Fruit fly (Drosophila melanogaster) whole organism, wandering third instar larva: Measurements from ENCODE around the gene CG3842.

ENCODE experiments used
- Abd-B ChIP-seq: fragments of >200 bp; optimal IDR thresholded peaks from 2 replicates; lab custom pipeline; 2017; ENCODE audit warnings: missing biosample characterization, missing genetic modification characterization
- CG32264 ChIP-seq: fragments of 200-800 bp; sonication (Bioruptor generic); optimal IDR thresholded peaks from 2 replicates; lab custom pipeline; 2016; ENCODE audit warnings: missing biosample characterization, missing genetic modification characterization
- CG9705 ChIP-seq: fragments of 200-800 bp; sonication (Bioruptor generic); optimal IDR thresholded peaks from 2 replicates; lab custom pipeline; 2018; ENCODE audit warnings: missing biosample characterization, mild to moderate bottlenecking, missing genetic modification characterization
- CrebA ChIP-seq: fragments of 200-800 bp; sonication (Bioruptor generic); optimal IDR thresholded peaks from 2 replicates; lab custom pipeline; 2016; ENCODE audit warnings: missing biosample characterization, mild to moderate bottlenecking, missing genetic modification characterization, borderline replicate concordance
- Dfd ChIP-seq: fragments of >200 bp; optimal IDR thresholded peaks from 2 replicates; lab custom pipeline; 2017; ENCODE audit warnings: missing biosample characterization, missing genetic modification characterization
- Dif ChIP-seq: fragments of 200-275, 200-300 bp; sonication (Bioruptor generic); optimal IDR thresholded peaks from 2 replicates; lab custom pipeline; 2018; ENCODE audit warnings: missing biosample characterization, missing genetic modification characterization; ENCODE audit not compliant: partially characterized antibody
- HLH106 ChIP-seq: fragments of 200-800 bp; optimal IDR thresholded peaks from 3 replicates; lab custom pipeline; 2019; ENCODE audit warnings: missing biosample characterization, mild to moderate bottlenecking, missing genetic modification characterization, moderate library complexity
- Hnf4 ChIP-seq: fragments of 200-800 bp; sonication (Bioruptor generic); optimal IDR thresholded peaks from 2 replicates; lab custom pipeline; 2016; ENCODE audit warnings: missing biosample characterization, mild to moderate bottlenecking, missing genetic modification characterization
- Hr78 ChIP-seq: fragments of >200 bp; optimal IDR thresholded peaks from 2 replicates; lab custom pipeline; 2017; ENCODE audit warnings: missing biosample characterization, missing genetic modification characterization
- Jra ChIP-seq: sonication (Bioruptor generic); optimal IDR thresholded peaks from 2 replicates; lab custom pipeline; 2016; ENCODE audit warnings: missing biosample characterization, missing genetic modification characterization
- Myc ChIP-seq: fragments of >200 bp; optimal IDR thresholded peaks from 2 replicates; lab custom pipeline; 2017
- N ChIP-seq: fragments of >200 bp; optimal IDR thresholded peaks from 2 replicates; lab custom pipeline; 2018; ENCODE audit warnings: missing biosample characterization, missing external identifiers, missing genetic modification characterization
- OdsH ChIP-seq: fragments of 200-800 bp; sonication (Bioruptor generic); optimal IDR thresholded peaks from 2 replicates; lab custom pipeline; 2016; ENCODE audit warnings: missing biosample characterization, mild to moderate bottlenecking, missing genetic modification characterization
- Rel ChIP-seq, 2 experiments: fragments of 200-800 bp; sonication (Bioruptor generic) in 1 of 2; optimal IDR thresholded peaks; 2 replicates in 1 of 2; 3 replicates in 1 of 2; lab custom pipeline; 2016 to 2019; ENCODE audit warnings: mild to moderate bottlenecking in 2 of 2, missing biosample characterization in 2 of 2, missing genetic modification characterization in 2 of 2, moderate library complexity in 1 of 2
- Sp1 ChIP-seq: fragments of 200-800 bp; sonication (Bioruptor generic); optimal IDR thresholded peaks from 3 replicates; lab custom pipeline; 2019; ENCODE audit warnings: missing biosample characterization, mild to moderate bottlenecking, missing genetic modification characterization, moderate library complexity
- Vsx2 ChIP-seq: fragments of 200-300, 225-300 bp; sonication (Bioruptor generic); optimal IDR thresholded peaks from 2 replicates; lab custom pipeline; 2018; ENCODE audit warnings: missing biosample characterization, missing genetic modification characterization; ENCODE audit not compliant: partially characterized antibody
- br ChIP-seq: fragments of 200-800 bp; sonication (Bioruptor generic); optimal IDR thresholded peaks from 2 replicates; lab custom pipeline; 2016; ENCODE audit warnings: missing biosample characterization, missing genetic modification characterization
- brk ChIP-seq: fragments of 200-800 bp; sonication (Bioruptor generic); optimal IDR thresholded peaks from 2 replicates; lab custom pipeline; 2016; ENCODE audit warnings: missing biosample characterization, mild to moderate bottlenecking, missing genetic modification characterization
- dl ChIP-seq, 2 experiments: fragments of 175-275, 200-275 bp in 1 of 2; fragments of 200-275 bp in 1 of 2; sonication (Bioruptor generic); optimal IDR thresholded peaks; lab custom pipeline; 2018; ENCODE audit warnings: mild to moderate bottlenecking in 2 of 2, missing biosample characterization in 2 of 2, missing genetic modification characterization in 2 of 2, moderate library complexity in 2 of 2; ENCODE audit not compliant: partially characterized antibody in 2 of 2, insufficient read depth in 1 of 2
- dmrt93B ChIP-seq: fragments of 200-800 bp; sonication (Bioruptor generic); optimal IDR thresholded peaks from 2 replicates; lab custom pipeline; 2018; ENCODE audit warnings: missing biosample characterization, mild to moderate bottlenecking, missing genetic modification characterization
- dsf ChIP-seq: sonication (Bioruptor generic); optimal IDR thresholded peaks from 2 replicates; lab custom pipeline; 2016; ENCODE audit warnings: missing biosample characterization, missing genetic modification characterization, borderline replicate concordance
- ey ChIP-seq: fragments of 200-800 bp; sonication (Bioruptor generic); optimal IDR thresholded peaks from 2 replicates; lab custom pipeline; 2016; ENCODE audit warnings: missing biosample characterization, missing genetic modification characterization
- foxo ChIP-seq, 2 experiments: fragments of 200-800 bp; sonication (Bioruptor generic); optimal IDR thresholded peaks; 2 replicates in 1 of 2; 3 replicates in 1 of 2; lab custom pipeline; 2016 to 2017; ENCODE audit warnings: missing biosample characterization in 2 of 2, missing genetic modification characterization in 2 of 2
- fru ChIP-seq: fragments of 200-800 bp; sonication (Bioruptor generic); optimal IDR thresholded peaks from 3 replicates; lab custom pipeline; 2016; ENCODE audit warnings: missing biosample characterization, mild to moderate bottlenecking, missing genetic modification characterization
- h ChIP-seq: fragments of 200-800 bp; sonication (Bioruptor generic); optimal IDR thresholded peaks from 3 replicates; lab custom pipeline; 2016; ENCODE audit warnings: missing biosample characterization, mild to moderate bottlenecking, missing genetic modification characterization
- jim ChIP-seq: fragments of 175-275, 200-325 bp; sonication (Bioruptor generic); optimal IDR thresholded peaks from 2 replicates; lab custom pipeline; 2016; ENCODE audit warnings: missing biosample characterization, mild to moderate bottlenecking, missing genetic modification characterization
- lola ChIP-seq: fragments of >200 bp; optimal IDR thresholded peaks from 2 replicates; lab custom pipeline; 2017; ENCODE audit warnings: missing biosample characterization, missing genetic modification characterization
- psq ChIP-seq: fragments of 200-800 bp; sonication (Bioruptor generic); optimal IDR thresholded peaks from 3 replicates; lab custom pipeline; 2017; ENCODE audit warnings: missing biosample characterization, mild to moderate bottlenecking, missing genetic modification characterization, moderate library complexity
- rgr ChIP-seq: fragments of 200-800 bp; sonication (Bioruptor generic); optimal IDR thresholded peaks from 3 replicates; lab custom pipeline; 2016; ENCODE audit warnings: missing biosample characterization, mild to moderate bottlenecking, missing genetic modification characterization
- sage ChIP-seq: fragments of 200-800 bp; sonication (Bioruptor generic); optimal IDR thresholded peaks from 2 replicates; lab custom pipeline; 2016; ENCODE audit warnings: missing biosample characterization, mild to moderate bottlenecking, missing genetic modification characterization
- sv ChIP-seq: fragments of 200-800 bp; sonication (Bioruptor generic); optimal IDR thresholded peaks from 3 replicates; lab custom pipeline; 2016; ENCODE audit warnings: missing biosample characterization, missing genetic modification characterization
- tai ChIP-seq: sonication (Bioruptor generic); optimal IDR thresholded peaks from 2 replicates; lab custom pipeline; 2016; ENCODE audit warnings: missing biosample characterization, missing genetic modification characterization
- woc ChIP-seq: sonication (Bioruptor generic); optimal IDR thresholded peaks from 2 replicates; lab custom pipeline; 2016; ENCODE audit warnings: missing biosample characterization, mild to moderate bottlenecking, missing genetic modification characterization

Gene CG3842

dm6 chrX:6352769-6353612 is 15.4 kb downstream of the CG3842 start:
- TF ChIP-seq Rel (GFP tag; optimal IDR thresholded peaks at IDR 0.05; lab: Kevin White, UChicago) (no peak), Rel (tag; optimal IDR thresholded peaks at IDR 0.05; lab: Kevin White, UChicago) (no peak), tai (GFP tag; lab: Kevin White, UChicago) (peak; percentile 10), jim (GFP tag; lab: Kevin White, UChicago) (no peak), sage (peak; percentile 24), dl (GFP tag; optimal IDR thresholded peaks at IDR 0.05; lab: Kevin White, UChicago; ENCODE audit: insufficient read depth in 1 of 2, partially characterized antibody in 2 of 2) (peak in 1 of 2 experiments; percentile 49), Dif (GFP tag; lab: Kevin White, UChicago) (peak; percentile 43), Hr78 (GFP tag; lab: Kevin White, UChicago) (no peak)

DNA sequence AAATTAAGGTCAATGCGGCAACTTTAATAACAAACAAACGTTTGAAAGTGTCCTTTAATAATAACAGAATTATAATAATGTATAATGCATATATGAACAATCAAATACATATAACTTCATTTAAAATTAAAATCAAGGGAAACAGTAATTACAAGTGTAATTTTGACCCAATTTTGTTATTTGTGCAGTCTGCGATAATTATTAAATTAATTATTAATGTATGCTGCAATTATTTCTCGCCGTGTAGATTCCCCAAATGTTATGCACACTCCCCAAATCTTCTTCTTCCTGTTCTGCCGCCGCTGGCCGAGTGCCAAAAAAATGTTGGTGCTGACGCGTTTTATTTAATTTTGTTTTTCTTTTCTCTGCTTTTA is 16.0 kb downstream of the CG3842 start:
- TF ChIP-seq OdsH (GFP tag; lab: Kevin White, UChicago) (peak; percentile 75), CrebA (GFP tag; lab: Kevin White, UChicago) (no peak), CG32264 (GFP tag; lab: Kevin White, UChicago) (no peak), h (GFP tag; lab: Kevin White, UChicago) (peak; percentile 67), Vsx2 (GFP tag; lab: Kevin White, UChicago) (no peak), N (no peak), sv (GFP tag; lab: Kevin White, UChicago) (peak; percentile 66), dsf (GFP tag; lab: Kevin White, UChicago) (no peak), rgr (GFP tag; lab: Kevin White, UChicago) (peak; percentile 77), Jra (GFP tag; lab: Kevin White, UChicago) (no peak), ey (GFP tag; lab: Kevin White, UChicago) (peak; percentile 36), fru (GFP tag; lab: Kevin White, UChicago) (peak; percentile 52), Abd-B (GFP tag; lab: Kevin White, UChicago) (no peak), Dfd (GFP tag; lab: Kevin White, UChicago) (peak; percentile 79), psq (peak; percentile 70), foxo (GFP tag; optimal IDR thresholded peaks at IDR 0.05; lab: Kevin White, UChicago) (peak in 1 of 2 experiments; percentile 84), woc (peak; percentile 7), Hnf4 (GFP tag; lab: Kevin White, UChicago) (peak; percentile 40), HLH106 (tag; lab: Kevin White, UChicago) (peak; percentile 83), sage (peak; percentile 30), dmrt93B (GFP tag; lab: Kevin White, UChicago) (peak; percentile 70), lola (GFP tag; lab: Kevin White, UChicago) (no peak), Rel (GFP tag; optimal IDR thresholded peaks at IDR 0.05; lab: Kevin White, UChicago) (no peak), Rel (tag; optimal IDR thresholded peaks at IDR 0.05; lab: Kevin White, UChicago) (peak; percentile 31), br (GFP tag; lab: Kevin White, UChicago) (peak; percentile 35), CG9705 (GFP tag; lab: Kevin White, UChicago) (peak; percentile 45), tai (GFP tag; lab: Kevin White, UChicago) (peak; percentile 30), Sp1 (peak; percentile 83), brk (GFP tag; lab: Kevin White, UChicago) (peak; percentile 62)

DNA sequence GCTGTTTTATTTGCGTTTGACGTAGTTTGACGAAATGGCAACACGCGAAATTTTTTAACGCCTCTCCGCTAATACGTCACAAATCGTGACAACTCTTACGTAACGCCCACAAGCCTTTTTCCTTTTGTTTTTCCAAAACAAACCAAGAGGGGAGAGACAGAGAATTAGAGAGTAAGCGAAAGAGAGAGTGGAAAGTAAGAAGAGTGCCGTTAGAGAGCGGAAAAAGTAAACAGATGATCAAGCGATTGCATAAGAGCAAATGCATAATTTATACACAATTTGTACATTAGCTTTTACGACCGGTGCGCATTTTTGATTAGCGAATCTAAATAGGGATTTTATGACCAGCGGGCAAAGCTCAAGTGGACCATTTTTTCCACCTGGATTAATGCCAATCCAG is 16.6 kb downstream of the CG3842 start:
- TF ChIP-seq foxo (GFP tag; optimal IDR thresholded peaks at IDR 0.05; lab: Kevin White, UChicago) (no peak), Rel (GFP tag; optimal IDR thresholded peaks at IDR 0.05; lab: Kevin White, UChicago) (no peak), Rel (tag; optimal IDR thresholded peaks at IDR 0.05; lab: Kevin White, UChicago) (no peak), psq (no peak), Myc (no peak), rgr (GFP tag; lab: Kevin White, UChicago) (no peak), dmrt93B (GFP tag; lab: Kevin White, UChicago) (no peak), HLH106 (tag; lab: Kevin White, UChicago) (no peak), br (GFP tag; lab: Kevin White, UChicago) (no peak), Vsx2 (GFP tag; lab: Kevin White, UChicago) (no peak), Dif (GFP tag; lab: Kevin White, UChicago) (no peak)
